Worm (Caenorhabditis elegans) whole organism, late embryonic: Measurements from ENCODE around the gene T09A5.14.

Experiments
- C08G9.2 ChIP-seq: sonication (generic microtip); optimal IDR thresholded peaks from 2 replicates; lab custom pipeline; 2016; ENCODE audit warnings: mild to moderate bottlenecking, missing genetic modification characterization, moderate library complexity, missing compliant biosample characterization
- ama-1 ChIP-seq: fragments of 150-350 bp; optimal IDR thresholded peaks from 2 replicates; lab custom pipeline; 2014
- ceh-14 ChIP-seq: sonication (generic microtip); optimal IDR thresholded peaks from 2 replicates; lab custom pipeline; 2016; ENCODE audit warnings: missing genotype, missing genetic modification characterization, missing compliant biosample characterization
- ceh-45 ChIP-seq: fragments of 200-800 bp; sonication (Bioruptor generic); IDR thresholded peaks from 2 replicates; pipeline ENCODE4 v1.3.6; 2022; ENCODE audit warnings: missing genetic modification reagents, missing genetic modification characterization, missing compliant biosample characterization
- hlh-8 ChIP-seq: sonication (generic microtip); optimal IDR thresholded peaks from 2 replicates; lab custom pipeline; 2016; ENCODE audit warnings: missing genotype, missing genetic modification characterization, missing compliant biosample characterization
- pha-4 ChIP-seq: fragments of 150-350 bp; optimal IDR thresholded peaks from 2 replicates; lab custom pipeline; 2018; ENCODE audit warnings: missing biosample characterization, missing genetic modification reagents, missing genetic modification characterization
- rnt-1 ChIP-seq: sonication (generic microtip); optimal IDR thresholded peaks from 2 replicates; lab custom pipeline; 2016; ENCODE audit warnings: missing genetic modification characterization, missing compliant biosample characterization

- TF ChIP-seq C08G9.2 (tag; lab: Kevin White, UChicago): no peak
- no peak for TF ChIP-seq rnt-1 (tag; lab: Kevin White, UChicago)
- no peak for TF ChIP-seq pha-4
- peak; percentile 39 for TF ChIP-seq ama-1 (lab: Kevin White, UChicago)
- no peak for TF ChIP-seq ceh-45 (GFP tag; lab: Robert Waterston, UW)
- TF ChIP-seq hlh-8: no peak
- no peak for TF ChIP-seq ceh-14 (tag; lab: Kevin White, UChicago)
Observed at ce11 chrII:7812332-7812731, 19.8 kb upstream of the T09A5.14 start.
